Worm (Caenorhabditis elegans): ENCODE data around the gene srx-95.

DNA sequence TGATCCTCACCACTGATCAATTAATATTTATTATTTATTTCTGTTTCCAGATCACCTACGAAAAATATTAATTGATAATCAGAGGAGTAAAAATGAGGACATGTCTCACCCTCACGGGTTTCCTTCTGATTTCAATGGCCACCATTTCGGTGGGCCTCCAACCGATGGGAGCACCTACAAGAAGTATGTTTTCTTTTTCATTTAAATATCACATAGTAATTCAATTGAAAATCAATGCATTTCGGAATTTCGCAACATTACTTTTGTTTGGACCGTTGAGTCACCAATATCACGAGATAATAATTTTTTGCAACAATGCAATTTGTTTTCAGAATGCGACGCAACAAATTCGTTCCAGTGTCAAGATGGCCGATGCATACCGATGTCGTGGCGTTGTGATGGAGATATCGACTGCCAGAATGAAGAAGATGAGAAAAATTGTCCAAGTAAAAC lies 28.8 kb upstream of the srx-95 start, which contains the start of gene gldi-2:
- TF ChIP-seq pha-4 (tag; optimal IDR thresholded peaks at IDR 0.05) (no peak), ztf-4 (tag; optimal IDR thresholded peaks at IDR 0.05) (no peak), fos-1 (tag; optimal IDR thresholded peaks at IDR 0.05) (no peak), hmg-11 (tag; optimal IDR thresholded peaks at IDR 0.05) (no peak), mdl-1 (tag; optimal IDR thresholded peaks at IDR 0.05) (no peak), jun-1 (tag; optimal IDR thresholded peaks at IDR 0.05) (no peak), lin-15B (tag; optimal IDR thresholded peaks at IDR 0.05) (no peak), ceh-9 (tag; optimal IDR thresholded peaks at IDR 0.05) (no peak), nhr-12 (tag; optimal IDR thresholded peaks at IDR 0.05) (no peak)

Data from whole organism, L3 larva.